Fruit fly (Drosophila melanogaster) whole organism, embryonic: Measurements from ENCODE around the gene pnt.

Source experiments
- Abd-B ChIP-seq: fragments of 200-800 bp; sonication (Bioruptor generic); optimal IDR thresholded peaks from 2 replicates; lab custom pipeline; 2018; ENCODE audit warnings: missing biosample characterization, mild to moderate bottlenecking, missing genetic modification characterization, moderate library complexity
- CG10654 ChIP-seq: fragments of 200-800 bp; sonication (Bioruptor generic); optimal IDR thresholded peaks from 2 replicates; lab custom pipeline; 2016; ENCODE audit warnings: missing biosample characterization, missing genetic modification characterization
- CG10959 ChIP-seq: fragments of 200-800 bp; sonication (Bioruptor generic); IDR thresholded peaks from 2 replicates; pipeline ENCODE4 v1.3.6; 2022; ENCODE audit warnings: missing biosample characterization, missing genetic modification characterization
- CG11723 ChIP-seq: fragments of 200-800 bp; sonication (Bioruptor generic); optimal IDR thresholded peaks from 2 replicates; lab custom pipeline; 2017; ENCODE audit warnings: missing biosample characterization, mild to moderate bottlenecking, missing genetic modification characterization
- CG12236 ChIP-seq: fragments of 200-800 bp; sonication (Bioruptor generic); optimal IDR thresholded peaks from 2 replicates; lab custom pipeline; 2016; ENCODE audit warnings: missing biosample characterization, missing genetic modification characterization
- CG2202 ChIP-seq: fragments of 200-800 bp; sonication (Bioruptor generic); optimal IDR thresholded peaks from 2 replicates; lab custom pipeline; 2018; ENCODE audit warnings: missing biosample characterization, mild to moderate bottlenecking, missing genetic modification characterization
- CG3281 ChIP-seq: fragments of 200-800 bp; sonication (Bioruptor generic); optimal IDR thresholded peaks from 3 replicates; lab custom pipeline; 2017; ENCODE audit warnings: missing biosample characterization, mild to moderate bottlenecking, missing genetic modification characterization
- CG43689 ChIP-seq: fragments of 200-800 bp; sonication (Bioruptor generic); IDR thresholded peaks from 2 replicates; pipeline ENCODE4 v1.3.6; 2022; ENCODE audit warnings: missing biosample characterization, missing genetic modification characterization
- CG4617 ChIP-seq: fragments of 200-800 bp; sonication (Bioruptor generic); optimal IDR thresholded peaks from 3 replicates; lab custom pipeline; 2016; ENCODE audit warnings: missing biosample characterization, missing genetic modification characterization, borderline replicate concordance
- CG6175 ChIP-seq: fragments of 200-800 bp; sonication (Bioruptor generic); IDR thresholded peaks from 3 replicates; pipeline ENCODE4 v1.3.6; 2022; ENCODE audit warnings: missing biosample characterization, missing genetic modification characterization
- CG6254 ChIP-seq: fragments of 200-800 bp; sonication (Bioruptor generic); optimal IDR thresholded peaks from 3 replicates; lab custom pipeline; 2017; ENCODE audit warnings: mild to moderate bottlenecking, missing biosample characterization, missing genetic modification reagents, missing genetic modification characterization
- CG6813 ChIP-seq: fragments of 200-800 bp; sonication (Bioruptor generic); optimal IDR thresholded peaks from 2 replicates; lab custom pipeline; 2017; ENCODE audit warnings: missing biosample characterization, missing genetic modification characterization, mild to moderate bottlenecking, moderate library complexity, missing genetic modification reagents
- CG7556 ChIP-seq: fragments of 200-800 bp; sonication (Bioruptor generic); optimal IDR thresholded peaks from 2 replicates; lab custom pipeline; 2017; ENCODE audit warnings: missing biosample characterization, mild to moderate bottlenecking, missing genetic modification characterization
- CG8281 ChIP-seq: fragments of 200-800 bp; sonication (Bioruptor generic); optimal IDR thresholded peaks from 2 replicates; lab custom pipeline; 2018; ENCODE audit warnings: missing biosample characterization, mild to moderate bottlenecking, missing genetic modification characterization, moderate library complexity
- CG8290 ChIP-seq, 3 experiments: fragments of 200-800 bp; sonication (Bioruptor generic); optimal IDR thresholded peaks; 2 replicates each; lab custom pipeline; 2016 to 2019; ENCODE audit warnings: missing biosample characterization in 3 of 3, missing genetic modification characterization in 3 of 3, mild to moderate bottlenecking in 2 of 3, moderate library complexity in 1 of 3
- CG8924 ChIP-seq: fragments of 200-800 bp; optimal IDR thresholded peaks from 3 replicates; lab custom pipeline; 2019; ENCODE audit warnings: missing biosample characterization, mild to moderate bottlenecking, missing genetic modification characterization, moderate library complexity
- Chrac-16 ChIP-seq: fragments of 200-800 bp; sonication (Bioruptor generic); optimal IDR thresholded peaks from 3 replicates; lab custom pipeline; 2016; ENCODE audit warnings: missing biosample characterization, missing genetic modification characterization
- Deaf1 ChIP-seq: fragments of 200-800 bp; optimal IDR thresholded peaks from 3 replicates; lab custom pipeline; 2019; ENCODE audit warnings: missing biosample characterization, mild to moderate bottlenecking, missing genetic modification characterization, moderate library complexity
- Drgx ChIP-seq: fragments of 200-800 bp; sonication (Bioruptor generic); IDR thresholded peaks from 2 replicates; pipeline ENCODE4 v1.3.6; 2022; ENCODE audit warnings: missing biosample characterization, missing genetic modification characterization
- Eip74EF ChIP-seq, 2 experiments: fragments of 200-800 bp in 1 of 2; fragments of >200 bp in 1 of 2; sonication (Bioruptor generic) in 1 of 2; optimal IDR thresholded peaks; 2 replicates each; lab custom pipeline; 2017 to 2019; ENCODE audit warnings: missing biosample characterization in 2 of 2, missing genetic modification characterization in 2 of 2, mild to moderate bottlenecking in 1 of 2, moderate library complexity in 1 of 2
- Ets65A ChIP-seq: fragments of 200-800 bp; sonication (Bioruptor generic); peaks from one replicate; lab custom pipeline; 2016; ENCODE audit warnings: missing biosample characterization, missing genetic modification characterization
- Med ChIP-seq: fragments of 200-800 bp; sonication (Bioruptor generic); peaks from one replicate; lab custom pipeline; 2016; ENCODE audit warnings: missing biosample characterization, missing genetic modification characterization, mild to moderate bottlenecking, inconsistent platforms, moderate library complexity
- Meics ChIP-seq: fragments of 200-800 bp; sonication (Bioruptor generic); optimal IDR thresholded peaks from 2 replicates; lab custom pipeline; 2017; ENCODE audit warnings: missing biosample characterization, mild to moderate bottlenecking, missing genetic modification characterization
- Pdp1 ChIP-seq, 2 experiments: fragments of 200-800 bp; sonication (Bioruptor generic); optimal IDR thresholded peaks; 3 replicates each; lab custom pipeline; 2016; ENCODE audit warnings: missing biosample characterization in 2 of 2, missing genetic modification characterization in 2 of 2, mild to moderate bottlenecking in 1 of 2, moderate library complexity in 1 of 2
- Poxn ChIP-seq: fragments of 200-800 bp; sonication (Bioruptor generic); IDR thresholded peaks from 2 replicates; pipeline ENCODE4 v1.3.6; 2022; ENCODE audit warnings: missing biosample characterization, missing genetic modification characterization
- Ptx1 ChIP-seq: fragments of 200-800 bp; sonication (Bioruptor generic); IDR thresholded peaks from 2 replicates; pipeline ENCODE4 v1.3.6; 2022; ENCODE audit warnings: missing biosample characterization, missing genetic modification characterization
- Rx ChIP-seq: fragments of 200-800 bp; sonication (Bioruptor generic); IDR thresholded peaks from 2 replicates; pipeline ENCODE4 v1.3.6; 2022; ENCODE audit warnings: missing biosample characterization, missing genetic modification characterization
- Sry-β ChIP-seq: fragments of 200-800 bp; sonication (Bioruptor generic); optimal IDR thresholded peaks from 2 replicates; lab custom pipeline; 2018; ENCODE audit warnings: missing biosample characterization, mild to moderate bottlenecking, missing genetic modification characterization, moderate library complexity
- Xbp1 ChIP-seq: fragments of 200-800 bp; sonication (Bioruptor generic); optimal IDR thresholded peaks from 3 replicates; lab custom pipeline; 2016; ENCODE audit warnings: missing biosample characterization, mild to moderate bottlenecking, missing genetic modification characterization
- chn ChIP-seq: fragments of 200-800 bp; sonication (Bioruptor generic); optimal IDR thresholded peaks from 2 replicates; lab custom pipeline; 2016; ENCODE audit warnings: missing biosample characterization, missing genetic modification characterization
- corto ChIP-seq: fragments of 200-800 bp; sonication (Bioruptor generic); optimal IDR thresholded peaks from 2 replicates; lab custom pipeline; 2016; ENCODE audit warnings: missing biosample characterization, mild to moderate bottlenecking, missing genetic modification characterization, moderate library complexity
- dan ChIP-seq: fragments of 200-800 bp; sonication (Bioruptor generic); IDR thresholded peaks from 2 replicates; pipeline ENCODE4 v1.3.6; 2022; ENCODE audit warnings: missing biosample characterization, missing genetic modification characterization
- ewg ChIP-seq: fragments of 200-800 bp; sonication (Bioruptor generic); optimal IDR thresholded peaks from 3 replicates; lab custom pipeline; 2017; ENCODE audit warnings: mild to moderate bottlenecking, missing biosample characterization, missing genetic modification reagents, missing genetic modification characterization
- exex ChIP-seq: fragments of 200-800 bp; sonication (Bioruptor generic); optimal IDR thresholded peaks from 4 replicates; lab custom pipeline; 2018; ENCODE audit warnings: missing biosample characterization, mild to moderate bottlenecking, missing genetic modification characterization, moderate library complexity
- eyg ChIP-seq: fragments of 200-800 bp; sonication (Bioruptor generic); optimal IDR thresholded peaks from 3 replicates; lab custom pipeline; 2016; ENCODE audit warnings: missing biosample characterization, missing genetic modification characterization
- fd3F ChIP-seq: fragments of 200-800 bp; sonication (Bioruptor generic); optimal IDR thresholded peaks from 2 replicates; lab custom pipeline; 2018; ENCODE audit warnings: missing biosample characterization, mild to moderate bottlenecking, missing genetic modification characterization, moderate library complexity
- ftz-f1 ChIP-seq: fragments of 200-800 bp; sonication (Bioruptor generic); optimal IDR thresholded peaks from 2 replicates; lab custom pipeline; 2016; ENCODE audit warnings: missing biosample characterization, missing genetic modification characterization
- grau ChIP-seq: fragments of 200-800 bp; optimal IDR thresholded peaks from 3 replicates; lab custom pipeline; 2019; ENCODE audit warnings: missing biosample characterization, mild to moderate bottlenecking, missing genetic modification characterization, moderate library complexity
- ind ChIP-seq: fragments of 200-800 bp; sonication (Bioruptor generic); optimal IDR thresholded peaks from 3 replicates; lab custom pipeline; 2016; ENCODE audit warnings: missing biosample characterization, missing genetic modification characterization
- lilli ChIP-seq: fragments of 200-800 bp; sonication (Bioruptor generic); optimal IDR thresholded peaks from 3 replicates; lab custom pipeline; 2016; ENCODE audit warnings: missing biosample characterization, missing genetic modification characterization
- mirr ChIP-seq: fragments of 200-800 bp; sonication (Bioruptor generic); optimal IDR thresholded peaks from 3 replicates; lab custom pipeline; 2018; ENCODE audit warnings: missing biosample characterization, mild to moderate bottlenecking, missing genetic modification characterization
- otp ChIP-seq: fragments of 200-800 bp; sonication (Bioruptor generic); IDR thresholded peaks from 3 replicates; pipeline ENCODE4, ENCODE4 v1.3.6; 2022; ENCODE audit warnings: missing biosample characterization, missing genetic modification characterization
- pb ChIP-seq: fragments of 200-800 bp; sonication (Bioruptor generic); optimal IDR thresholded peaks from 3 replicates; lab custom pipeline; 2016; ENCODE audit warnings: missing biosample characterization, missing genetic modification characterization
- pros ChIP-seq: fragments of 200-800 bp; sonication (Bioruptor generic); optimal IDR thresholded peaks from 3 replicates; lab custom pipeline; 2019; ENCODE audit warnings: missing biosample characterization, mild to moderate bottlenecking, missing genetic modification characterization, moderate library complexity
- salm ChIP-seq: fragments of 200-800 bp; sonication (Bioruptor generic); optimal IDR thresholded peaks from 2 replicates; lab custom pipeline; 2018; ENCODE audit warnings: missing biosample characterization, mild to moderate bottlenecking, missing genetic modification characterization
- sens ChIP-seq: fragments of 200-800 bp; sonication (Bioruptor generic); peaks from one replicate; lab custom pipeline; 2016; ENCODE audit warnings: missing biosample characterization, missing genetic modification characterization
- slbo ChIP-seq: fragments of 200-800 bp; sonication (Bioruptor generic); IDR thresholded peaks from 2 replicates; pipeline ENCODE4 v1.3.6; 2022; ENCODE audit warnings: missing biosample characterization, missing genetic modification characterization
- tgo ChIP-seq: fragments of 200-800 bp; sonication (Bioruptor generic); IDR thresholded peaks from 3 replicates; pipeline ENCODE4 v1.3.6; 2022; ENCODE audit warnings: missing biosample characterization, missing genetic modification characterization
- tio ChIP-seq: fragments of 200-800 bp; sonication (Bioruptor generic); optimal IDR thresholded peaks from 2 replicates; lab custom pipeline; 2017; ENCODE audit warnings: missing biosample characterization, missing genetic modification characterization, inconsistent platforms
- ttk ChIP-seq: fragments of 200-800 bp; sonication (Bioruptor generic); IDR thresholded peaks from 2 replicates; pipeline ENCODE4 v2.1.2; 2022; ENCODE audit warnings: missing biosample characterization, missing genetic modification characterization

The pnt gene

dm6 chr3R:23331280-23331679 is 14.7 kb downstream of the pnt start (continued):
- TF ChIP-seq CG10959 (GFP tag; lab: Robert Waterston, UW) = peak; percentile 21; the same call in 1 of the 2 replicates
- TF ChIP-seq exex = peak; percentile 35
- TF ChIP-seq lilli (GFP tag; lab: Kevin White, UChicago) = peak; percentile 3
- TF ChIP-seq ttk (GFP tag; lab: Robert Waterston, UW) = 0 out of 2 replicates have a peak, but pooled peaks have one; percentile 19
- TF ChIP-seq Drgx = no peak
- TF ChIP-seq eyg (GFP tag; lab: Kevin White, UChicago) = no peak
- TF ChIP-seq Chrac-16 (GFP tag; lab: Kevin White, UChicago) = peak; percentile 7
- TF ChIP-seq Deaf1 = peak; percentile 14
- peak; percentile 22 for TF ChIP-seq tio (GFP tag; lab: Kevin White, UChicago)
- peak; percentile 89 for TF ChIP-seq sens (GFP tag; lab: Kevin White, UChicago)
- TF ChIP-seq chn (GFP tag; lab: Kevin White, UChicago) = peak; percentile 50
- TF ChIP-seq mirr (GFP tag; lab: Kevin White, UChicago) = peak; percentile 27
- TF ChIP-seq Sry-β (GFP tag; lab: Kevin White, UChicago) = peak; percentile 32
- peak; percentile 18; the same call in 1 of the 2 replicates for TF ChIP-seq Ptx1 (GFP tag; lab: Robert Waterston, UW)
- TF ChIP-seq Meics (GFP tag; lab: Kevin White, UChicago) = peak; percentile 43
- peak; percentile 47; the same call in 1 of the 2 replicates for TF ChIP-seq slbo (GFP tag; lab: Robert Waterston, UW)
- TF ChIP-seq CG6175 (GFP tag; lab: Robert Waterston, UW) = no peak
- peak; percentile 21 for TF ChIP-seq CG8281 (tag; lab: Kevin White, UChicago)
- TF ChIP-seq CG7556 (GFP tag; lab: Kevin White, UChicago) = no peak
- TF ChIP-seq otp (GFP tag; lab: Robert Waterston, UW) = peak; percentile 47; the same call in 1 of the 3 replicates
- peak; percentile 47 for TF ChIP-seq ewg
- TF ChIP-seq pros (GFP tag; lab: Kevin White, UChicago) = no peak
- no peak for TF ChIP-seq dan (GFP tag; lab: Robert Waterston, UW)
- TF ChIP-seq CG8924 (tag; lab: Kevin White, UChicago) = peak; percentile 25
- peak; percentile 70 for TF ChIP-seq Ets65A (GFP tag; lab: Kevin White, UChicago)
- TF ChIP-seq tgo (GFP tag; lab: Robert Waterston, UW) = 0 out of 3 replicates have a peak, but pooled peaks have one; percentile 13
- no peak for TF ChIP-seq CG11723 (GFP tag; lab: Kevin White, UChicago)
- TF ChIP-seq Poxn (GFP tag; lab: Robert Waterston, UW) = no peak
- peak; percentile 44 for TF ChIP-seq CG2202
- peak; percentile 59 for TF ChIP-seq CG3281
- no peak for TF ChIP-seq ftz-f1 (GFP tag; lab: Kevin White, UChicago)
- no peak for TF ChIP-seq Rx (GFP tag; lab: Robert Waterston, UW)
- no peak for TF ChIP-seq corto (GFP tag; lab: Kevin White, UChicago)
- peak; percentile 11 for TF ChIP-seq CG4617 (GFP tag; lab: Kevin White, UChicago)
- TF ChIP-seq CG10654 (GFP tag; lab: Kevin White, UChicago) = peak; percentile 37
- TF ChIP-seq salm = peak; percentile 4
- peak; percentile 14 for TF ChIP-seq fd3F (GFP tag; lab: Kevin White, UChicago)
- TF ChIP-seq ind (GFP tag; lab: Kevin White, UChicago) = peak; percentile 39
- TF ChIP-seq pb (GFP tag; lab: Kevin White, UChicago) = peak; percentile 13
- TF ChIP-seq CG8290 (GFP tag; optimal IDR thresholded peaks at IDR 0.05; lab: Kevin White, UChicago) = peak; percentile 47
- TF ChIP-seq CG8290 (tag; optimal IDR thresholded peaks at IDR 0.05; lab: Kevin White, UChicago) = peak in 1 of 2 experiments; percentile 63
- TF ChIP-seq CG43689 (GFP tag; lab: Robert Waterston, UW) = 0 out of 2 replicates have a peak, but pooled peaks have one; percentile 7
- TF ChIP-seq Xbp1 (GFP tag; lab: Kevin White, UChicago) = peak; percentile 68
- peak; percentile 94 for TF ChIP-seq Med (GFP tag; lab: Kevin White, UChicago)
- TF ChIP-seq Eip74EF (GFP tag; optimal IDR thresholded peaks at IDR 0.05; lab: Kevin White, UChicago) = no peak
- TF ChIP-seq CG6813 (GFP tag; lab: Kevin White, UChicago) = peak; percentile 64
- peak in 1 of 2 experiments; percentile 51 for TF ChIP-seq Pdp1 (GFP tag; optimal IDR thresholded peaks at IDR 0.05; lab: Kevin White, UChicago)
- peak; percentile 6 for TF ChIP-seq CG12236 (GFP tag; lab: Kevin White, UChicago)
- peak; percentile 51 for TF ChIP-seq grau (tag; lab: Kevin White, UChicago)
- peak; percentile 68 for TF ChIP-seq CG6254 (GFP tag; lab: Kevin White, UChicago)
- TF ChIP-seq Abd-B (GFP tag; lab: Kevin White, UChicago) = no peak
